Worm (Caenorhabditis elegans): ENCODE results near the gene C17C3.6.

The C17C3.6 gene

ce11 chrII:5549746-5550145, at the start of gene C17C3.6:
Gene C17C3.6 (plus strand): TSS chrII:5550046.
- TF ChIP-seq unc-62 (GFP tag; optimal IDR thresholded peaks at IDR 0.05) = no peak

ce11 chrII:5500470-5500869, 49.4 kb upstream of the C17C3.6 start, which contains the start of gene fzy-1:
Gene fzy-1 (plus strand): TSS chrII:5500770.
- TF ChIP-seq unc-62 (GFP tag; optimal IDR thresholded peaks at IDR 0.05) = no peak

DNA sequence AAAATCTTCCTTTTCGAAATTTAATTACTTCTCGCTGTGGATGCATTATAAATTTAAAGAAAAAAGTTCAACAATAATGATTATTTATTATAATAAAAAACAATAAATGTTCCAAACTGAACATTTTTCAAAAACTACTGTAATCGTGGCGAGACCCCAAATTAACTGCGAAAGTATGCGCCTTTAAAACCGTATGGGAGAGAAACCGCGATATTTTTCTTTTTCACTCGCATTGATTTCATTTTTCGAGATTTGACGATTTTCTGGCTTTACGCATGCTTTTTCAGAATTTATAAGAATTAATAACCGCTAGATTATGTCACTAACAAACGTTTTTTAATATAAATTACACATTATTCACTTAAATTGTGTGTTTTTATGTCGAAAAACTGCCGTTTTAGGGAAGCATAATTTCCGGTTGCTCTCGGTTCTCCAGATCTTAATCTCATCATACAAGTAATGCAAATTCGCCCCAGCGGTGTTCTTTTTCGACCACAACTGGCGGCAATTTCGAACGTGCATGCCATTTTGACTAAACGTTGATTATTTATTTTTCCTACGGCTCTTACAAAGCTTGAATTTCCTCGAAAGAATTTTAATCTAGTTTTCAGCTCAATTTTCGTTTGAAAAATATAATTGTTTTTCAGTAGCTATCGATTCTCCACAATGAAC, 48.7 kb upstream of the C17C3.6 start, which contains the start of gene F12A10.8:
Gene F12A10.8 (minus strand): TSS at position 79 of the 672 bp plus-strand sequence.
- no peak for TF ChIP-seq unc-62 (GFP tag; optimal IDR thresholded peaks at IDR 0.05)

- TF ChIP-seq unc-62 (GFP tag; optimal IDR thresholded peaks at IDR 0.05) = no peak
Measured at ce11 chrII:5503760-5504159, 46.1 kb upstream of the C17C3.6 start, which contains the start of gene cyp-44A1. Gene cyp-44A1 (plus strand): TSS chrII:5504044.

DNA sequence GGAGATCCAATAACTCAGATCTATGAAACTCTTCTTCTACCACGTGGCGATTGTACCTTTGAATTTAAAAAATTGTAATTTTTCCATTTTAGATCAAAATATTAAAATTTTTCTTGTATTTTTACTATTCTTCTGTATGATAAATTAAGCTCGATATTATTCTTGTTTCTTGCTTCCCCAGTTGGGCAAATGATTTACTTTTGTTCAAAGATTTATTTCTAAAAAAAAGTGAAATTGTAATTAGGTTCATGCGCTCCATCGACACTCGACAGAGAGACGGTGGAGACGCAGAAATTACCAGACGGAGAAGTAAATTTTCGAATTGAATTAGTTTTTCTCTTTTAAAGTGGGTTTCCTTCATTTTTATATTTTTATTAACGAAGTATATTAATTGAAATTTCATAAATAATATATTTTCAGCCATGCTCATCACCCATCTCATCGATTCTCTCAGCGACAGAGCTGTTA, 44.0 kb upstream of the C17C3.6 start, which contains the start of gene npp-24:
Gene npp-24 (plus strand): TSS at position 51 of the 468 bp plus-strand sequence.
- no peak for TF ChIP-seq unc-62 (GFP tag; optimal IDR thresholded peaks at IDR 0.05)

ce11 chrII:5511417-5512353, 38.2 kb upstream of the C17C3.6 start:
- TF ChIP-seq unc-62 (GFP tag; optimal IDR thresholded peaks at IDR 0.05) = no peak

- TF ChIP-seq unc-62 (GFP tag; optimal IDR thresholded peaks at IDR 0.05) = no peak
Measured at ce11 chrII:5512473-5513097, 37.3 kb upstream of the C17C3.6 start.

DNA sequence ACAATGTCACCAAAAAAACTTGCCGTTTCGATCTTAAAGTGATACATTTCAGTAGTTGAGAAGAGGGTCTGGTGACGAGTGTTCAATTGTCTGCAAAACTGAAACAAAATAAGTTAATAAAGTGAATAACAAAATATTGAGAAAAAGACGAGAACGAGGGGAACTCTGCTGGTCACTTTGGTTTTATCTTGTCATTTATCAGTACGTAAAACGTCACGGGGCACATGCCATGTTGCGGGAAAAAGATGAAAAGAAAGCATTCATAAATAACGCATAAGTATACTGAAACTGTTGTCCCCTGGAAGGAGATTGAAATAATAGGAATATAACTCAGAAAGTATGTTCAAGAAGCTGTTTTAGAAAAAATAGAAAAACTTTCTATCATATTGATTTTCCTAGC, 35.0 kb upstream of the C17C3.6 start, which contains the start of gene sahd-1:
Gene sahd-1 (minus strand): TSS at position 100 of the 400 bp plus-strand sequence.
- TF ChIP-seq unc-62 (GFP tag; optimal IDR thresholded peaks at IDR 0.05) = no peak

DNA sequence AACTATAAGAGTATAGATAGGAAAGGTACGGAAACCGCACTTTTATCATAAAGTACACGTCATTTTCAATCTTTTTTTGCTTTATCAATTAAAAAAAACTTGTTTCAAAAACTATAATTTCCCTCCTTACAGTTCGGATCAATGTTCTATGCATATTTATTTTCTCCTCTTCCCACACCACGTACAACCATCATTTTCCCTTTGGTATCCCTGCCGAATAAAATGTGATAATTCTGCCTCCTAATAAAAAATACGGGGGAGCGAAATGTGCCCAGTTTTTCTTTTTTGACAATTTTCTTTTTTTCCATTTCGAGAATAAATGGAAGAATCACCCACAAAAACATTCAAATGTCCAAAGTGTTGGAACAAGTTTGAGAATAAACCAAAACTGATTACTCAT, 34.3 kb upstream of the C17C3.6 start, which contains the start of gene ZK177.3:
Gene ZK177.3 (plus strand): TSS at position 301 of the 400 bp plus-strand sequence.
- TF ChIP-seq unc-62 (GFP tag; optimal IDR thresholded peaks at IDR 0.05) = no peak

DNA sequence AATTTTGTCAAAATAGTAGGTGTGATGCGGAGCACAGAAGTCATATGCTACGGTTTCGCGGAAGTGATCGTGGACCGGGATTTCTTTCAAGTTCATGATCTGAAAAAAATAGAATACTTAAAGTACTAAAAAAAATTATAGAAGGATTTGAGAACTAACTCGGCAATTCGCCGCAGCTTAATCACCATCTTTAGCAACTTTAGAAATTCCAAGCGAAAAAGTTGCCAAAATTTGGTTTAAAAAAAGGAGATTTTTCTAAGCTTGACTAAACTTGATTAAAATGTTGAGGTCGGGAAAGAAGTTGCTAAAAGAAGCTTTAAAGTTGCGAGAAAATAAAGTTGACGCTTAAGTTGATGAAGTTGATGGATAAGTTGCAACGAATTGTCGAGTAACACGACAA, 32.2 kb upstream of the C17C3.6 start, which contains the start of gene ZK177.9:
Gene ZK177.9 (minus strand): TSS at position 101 of the 400 bp plus-strand sequence.
- TF ChIP-seq unc-62 (GFP tag; optimal IDR thresholded peaks at IDR 0.05) = no peak

ce11 chrII:5518055-5518454, 31.8 kb upstream of the C17C3.6 start:
- no peak for TF ChIP-seq unc-62 (GFP tag; optimal IDR thresholded peaks at IDR 0.05)

DNA sequence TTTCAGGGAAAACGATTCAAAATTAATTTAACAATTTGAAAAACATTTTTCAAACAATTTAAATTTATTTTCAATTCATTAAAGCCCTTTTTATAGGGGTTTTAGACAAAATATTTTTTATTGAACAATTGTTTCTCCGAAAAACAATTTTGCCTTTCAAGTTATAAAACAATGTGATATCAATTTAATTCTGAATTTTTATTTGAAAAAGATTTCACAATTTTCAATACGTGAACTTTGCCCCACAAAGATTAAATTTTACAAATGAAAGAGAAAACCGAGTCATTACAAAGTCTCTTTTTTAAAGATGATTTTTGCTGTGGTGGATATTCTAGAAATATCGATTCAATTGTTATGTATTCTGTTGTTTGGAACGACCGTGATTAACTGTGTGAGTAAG, 30.9 kb upstream of the C17C3.6 start, which contains the start of gene ZK177.2:
Gene ZK177.2 (plus strand): TSS at position 301 of the 400 bp plus-strand sequence.
- no peak for TF ChIP-seq unc-62 (GFP tag; optimal IDR thresholded peaks at IDR 0.05)

ce11 chrII:5521411-5521810, 28.4 kb upstream of the C17C3.6 start, which contains the start of gene ZK177.12:
Gene ZK177.12 (plus strand): TSS chrII:5521711.
- no peak for TF ChIP-seq unc-62 (GFP tag; optimal IDR thresholded peaks at IDR 0.05)

- TF ChIP-seq unc-62 (GFP tag; optimal IDR thresholded peaks at IDR 0.05) = no peak
Measured at ce11 chrII:5522637-5523036, 27.2 kb upstream of the C17C3.6 start, which contains the start of gene ZK177.11. Gene ZK177.11 (plus strand): TSS chrII:5522937.

DNA sequence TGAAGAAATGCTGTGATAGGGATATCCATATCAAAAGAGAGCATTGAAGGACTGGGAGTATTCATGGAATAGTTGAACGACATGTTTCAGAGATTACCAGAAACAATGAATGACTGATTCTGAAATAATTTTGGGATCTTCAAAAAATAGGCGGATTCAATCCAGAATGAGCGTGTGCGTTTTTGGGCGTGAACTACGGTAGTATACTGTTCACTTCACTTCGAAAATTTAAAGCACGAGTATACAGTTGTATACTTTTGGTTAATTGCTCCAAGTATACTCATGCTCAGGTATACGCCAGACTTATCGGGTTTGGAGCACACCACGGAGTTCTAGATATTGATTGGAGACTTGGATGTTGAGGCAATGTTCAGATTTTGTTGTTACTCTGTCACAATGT, 24.5 kb upstream of the C17C3.6 start, which contains the start of gene tbx-35:
Gene tbx-35 (minus strand): TSS at position 101 of the 400 bp plus-strand sequence.
- TF ChIP-seq unc-62 (GFP tag; optimal IDR thresholded peaks at IDR 0.05) = no peak
